Worm (Caenorhabditis elegans) whole organism, L4 larva: ENCODE results near the gene col-91.
A peak's percentile ranks its signal among the peaks of the same experiment; 100 is the strongest.

Experiments
- F26F4.8 ChIP-seq: fragments of 200-800 bp; sonication (Bioruptor generic); conservative IDR thresholded peaks from 2 replicates; pipeline ENCODE4 v1.3.6; 2022; ENCODE audit warnings: missing genetic modification characterization, missing compliant biosample characterization
- F44E2.7 ChIP-seq: fragments of 200-800 bp; sonication (Bioruptor generic); IDR thresholded peaks from 2 replicates; pipeline ENCODE4 v2.1.2; 2022; ENCODE audit warnings: missing genetic modification characterization, missing compliant biosample characterization
- R02D3.7 ChIP-seq: fragments of 150-350 bp; sonication (generic microtip); optimal IDR thresholded peaks from 3 replicates; lab custom pipeline; 2014; ENCODE audit warnings: missing biosample characterization, missing genetic modification characterization
- T26A8.4 ChIP-seq: fragments of 200-800 bp; sonication (Bioruptor generic); IDR thresholded peaks from 2 replicates; pipeline ENCODE4 v1.3.6; 2022; ENCODE audit warnings: missing genetic modification characterization, missing compliant biosample characterization
- ZK337.2 ChIP-seq: fragments of 200-800 bp; sonication (Bioruptor generic); IDR thresholded peaks from 2 replicates; pipeline ENCODE4 v1.3.6; 2022; ENCODE audit warnings: missing genetic modification reagents, missing genetic modification characterization, missing compliant biosample characterization
- ZK546.5 ChIP-seq, 2 experiments: sonication (generic microtip); optimal IDR thresholded peaks; 2 replicates each; lab custom pipeline; 2017; ENCODE audit warnings: missing biosample characterization in 2 of 2, missing genetic modification characterization in 2 of 2
- aly-2 ChIP-seq: sonication (generic microtip); optimal IDR thresholded peaks from 2 replicates; lab custom pipeline; 2018; ENCODE audit warnings: missing biosample characterization, missing genetic modification characterization
- ama-1 ChIP-seq: fragments of 150-350 bp; optimal IDR thresholded peaks from 2 replicates; lab custom pipeline; 2014; ENCODE audit warnings: inconsistent platforms, mixed read lengths
- ceh-20 ChIP-seq: fragments of 200-800 bp; sonication (Bioruptor generic); IDR thresholded peaks from 2 replicates; pipeline ENCODE4 v1.3.6; 2022; ENCODE audit warnings: missing genetic modification reagents, missing genetic modification characterization, missing compliant biosample characterization
- ceh-28 ChIP-seq: fragments of 150-350 bp; optimal IDR thresholded peaks from 2 replicates; lab custom pipeline; 2014; ENCODE audit warnings: missing biosample characterization, missing genetic modification reagents, missing genetic modification characterization
- ceh-62 ChIP-seq: sonication (generic microtip); optimal IDR thresholded peaks from 2 replicates; lab custom pipeline; 2017; ENCODE audit warnings: missing biosample characterization, missing genetic modification characterization
- ces-1 ChIP-seq: fragments of 150-350 bp; sonication (generic microtip); optimal IDR thresholded peaks from 4 replicates; lab custom pipeline; 2014; ENCODE audit warnings: missing biosample characterization, missing genetic modification reagents, missing genetic modification characterization
- cey-2 ChIP-seq: sonication (generic microtip); optimal IDR thresholded peaks from 3 replicates; lab custom pipeline; 2017; ENCODE audit warnings: missing genetic modification characterization, mild to moderate bottlenecking, missing compliant biosample characterization, antibody characterized with exemption, borderline replicate concordance; ENCODE audit not compliant: insufficient read depth
- ctbp-1 ChIP-seq: fragments of 200-800 bp; sonication (Bioruptor generic); IDR thresholded peaks from 2 replicates; pipeline ENCODE4 v1.3.6; 2022; ENCODE audit warnings: missing genetic modification reagents, missing genetic modification characterization, missing compliant biosample characterization
- daf-8 ChIP-seq: fragments of 200-800 bp; sonication (Bioruptor generic); IDR thresholded peaks from 2 replicates; pipeline ENCODE4 v1.3.6; 2022; ENCODE audit warnings: missing genetic modification characterization, missing compliant biosample characterization
- dmd-6 ChIP-seq: fragments of 200-800 bp; sonication (Bioruptor generic); IDR thresholded peaks from 2 replicates; pipeline ENCODE4 v1.3.6; 2022; ENCODE audit warnings: missing genetic modification reagents, missing genetic modification characterization, missing compliant biosample characterization
- dmd-8 ChIP-seq: fragments of 200-800 bp; sonication (Bioruptor generic); IDR thresholded peaks from 2 replicates; pipeline ENCODE4 v1.3.6; 2022; ENCODE audit warnings: missing genetic modification characterization, missing compliant biosample characterization
- dmd-9 ChIP-seq: fragments of 200-800 bp; sonication (Bioruptor generic); IDR thresholded peaks from 2 replicates; pipeline ENCODE4 v1.3.6; 2022; ENCODE audit warnings: missing genetic modification reagents, missing genetic modification characterization, missing compliant biosample characterization
- dve-1 ChIP-seq: sonication (generic microtip); optimal IDR thresholded peaks from 2 replicates; lab custom pipeline; 2017; ENCODE audit warnings: antibody characterized with exemption, mild to moderate bottlenecking, missing genetic modification characterization, missing compliant biosample characterization; ENCODE audit not compliant: insufficient read depth
- egl-27 ChIP-seq: sonication (generic microtip); optimal IDR thresholded peaks from 3 replicates; lab custom pipeline; 2017; ENCODE audit warnings: missing biosample characterization, missing genetic modification reagents, missing genetic modification characterization
- egl-43 ChIP-seq: fragments of 200-800 bp; sonication (Bioruptor generic); IDR thresholded peaks from 2 replicates; pipeline ENCODE4 v1.3.6; 2022; ENCODE audit warnings: missing genetic modification reagents, missing genetic modification characterization, missing compliant biosample characterization
- fkh-10 ChIP-seq: fragments of 150-350 bp; optimal IDR thresholded peaks from 2 replicates; lab custom pipeline; 2014; ENCODE audit warnings: missing biosample characterization, missing genetic modification reagents, missing genetic modification characterization
- fos-1 ChIP-seq: fragments of 150-350 bp; optimal IDR thresholded peaks from 2 replicates; lab custom pipeline; 2014; ENCODE audit warnings: missing biosample characterization, missing genetic modification characterization
- gei-8 ChIP-seq: fragments of 200-800 bp; sonication (Bioruptor generic); optimal IDR thresholded peaks from 2 replicates; lab custom pipeline; 2018; ENCODE audit warnings: mild to moderate bottlenecking, missing genetic modification characterization, missing compliant biosample characterization
- jun-1 ChIP-seq: fragments of 150-350 bp; optimal IDR thresholded peaks from 2 replicates; lab custom pipeline; 2014; ENCODE audit warnings: missing biosample characterization, missing genetic modification reagents, missing genetic modification characterization
- lim-7 ChIP-seq: fragments of 200-800 bp; sonication (Bioruptor generic); IDR thresholded peaks from 2 replicates; pipeline ENCODE4 v1.3.6; 2022; ENCODE audit warnings: missing genetic modification characterization, missing compliant biosample characterization
- lin-1 ChIP-seq: fragments of 200-800 bp; sonication (Bioruptor generic); IDR thresholded peaks from 2 replicates; pipeline ENCODE4 v1.3.6; 2022; ENCODE audit warnings: missing genetic modification reagents, missing genetic modification characterization, missing compliant biosample characterization
- lin-13 ChIP-seq: fragments of 150-350 bp; optimal IDR thresholded peaks from 2 replicates; lab custom pipeline; 2014; ENCODE audit warnings: missing biosample characterization, missing genetic modification reagents, missing genetic modification characterization
- lin-38 ChIP-seq: fragments of 200-800 bp; sonication (Bioruptor generic); IDR thresholded peaks from 2 replicates; pipeline ENCODE4 v1.3.6; 2022; ENCODE audit warnings: missing genetic modification reagents, missing genetic modification characterization, missing compliant biosample characterization
- madf-5 ChIP-seq, 2 experiments: fragments of 200-800 bp; sonication (Bioruptor generic); IDR thresholded peaks; 2 replicates each; pipeline ENCODE4 v1.3.6; 2022; ENCODE audit warnings: missing compliant biosample characterization in 2 of 2, missing genetic modification characterization in 2 of 2
- madf-9 ChIP-seq: fragments of 200-800 bp; sonication (Bioruptor generic); conservative IDR thresholded peaks from 2 replicates; pipeline ENCODE4 v1.3.6; 2022; ENCODE audit warnings: missing genetic modification reagents, missing genetic modification characterization, missing compliant biosample characterization
- mdl-1 ChIP-seq, 2 experiments: fragments of 150-350 bp in 1 of 2; sonication (generic microtip) in 1 of 2; optimal IDR thresholded peaks; 2 replicates each; lab custom pipeline; 2014 to 2017; ENCODE audit warnings: missing biosample characterization in 2 of 2, missing genetic modification characterization in 2 of 2
- mdt-29 ChIP-seq: fragments of 200-800 bp; sonication (Bioruptor generic); IDR thresholded peaks from 2 replicates; pipeline ENCODE4 v1.3.6; 2022; ENCODE audit warnings: missing genetic modification reagents, missing genetic modification characterization, missing compliant biosample characterization
- mep-1 ChIP-seq: fragments of 150-350 bp; sonication (generic microtip); optimal IDR thresholded peaks from 3 replicates; lab custom pipeline; 2014; ENCODE audit warnings: missing biosample characterization, missing genetic modification characterization
- mxl-2 ChIP-seq: fragments of 200-800 bp; sonication (Bioruptor generic); conservative IDR thresholded peaks from 2 replicates; pipeline ENCODE4 v1.3.6; 2022; ENCODE audit warnings: missing genetic modification reagents, missing genetic modification characterization, missing compliant biosample characterization
- nhr-10 ChIP-seq: fragments of 150-350 bp; optimal IDR thresholded peaks from 2 replicates; lab custom pipeline; 2014; ENCODE audit warnings: missing biosample characterization, missing genetic modification characterization
- nhr-237 ChIP-seq: sonication (generic microtip); optimal IDR thresholded peaks from 2 replicates; lab custom pipeline; 2017; ENCODE audit warnings: missing biosample characterization, missing genetic modification characterization
- nhr-42 ChIP-seq: fragments of 200-800 bp; sonication (Bioruptor generic); IDR thresholded peaks from 2 replicates; pipeline ENCODE4 v1.3.6; 2022; ENCODE audit warnings: missing genetic modification characterization, missing compliant biosample characterization
- nhr-76 ChIP-seq: fragments of 150-350 bp; optimal IDR thresholded peaks from 2 replicates; lab custom pipeline; 2014; ENCODE audit warnings: missing biosample characterization, missing genetic modification characterization
- nhr-77 ChIP-seq: fragments of 150-350 bp; optimal IDR thresholded peaks from 2 replicates; lab custom pipeline; 2014; ENCODE audit warnings: missing biosample characterization, missing genetic modification characterization
- pha-4 ChIP-seq, 2 experiments: fragments of 150-350 bp in 1 of 2; fragments of 200-800 bp in 1 of 2; sonication (Bioruptor generic) in 1 of 2; IDR thresholded peaks in 1 of 2; optimal IDR thresholded peaks in 1 of 2; 2 replicates each; pipeline versions ENCODE4 v1.3.6 to Lab custom; 2014 to 2022; ENCODE audit warnings: missing genetic modification characterization in 2 of 2, missing genetic modification reagents in 2 of 2, missing biosample characterization in 1 of 2, missing compliant biosample characterization in 1 of 2
- pqm-1 ChIP-seq: sonication (generic microtip); optimal IDR thresholded peaks from 2 replicates; lab custom pipeline; 2017; ENCODE audit warnings: missing biosample characterization, missing genetic modification characterization
- sdz-12 ChIP-seq: fragments of 200-800 bp; sonication (Bioruptor generic); optimal IDR thresholded peaks from 2 replicates; lab custom pipeline; 2018; ENCODE audit warnings: mild to moderate bottlenecking, missing genetic modification characterization, missing compliant biosample characterization
- snpc-1.2 ChIP-seq: fragments of 200-800 bp; sonication (Bioruptor generic); IDR thresholded peaks from 2 replicates; pipeline ENCODE4 v1.3.6; 2022; ENCODE audit warnings: missing genetic modification reagents, missing genetic modification characterization, missing compliant biosample characterization
- spr-1 ChIP-seq: sonication (generic microtip); optimal IDR thresholded peaks from 2 replicates; lab custom pipeline; 2016; ENCODE audit warnings: mild to moderate bottlenecking, missing genetic modification characterization, missing compliant biosample characterization
- unc-62 ChIP-seq, 3 experiments: fragments of 150-350 bp in 1 of 3; sonication (generic microtip); optimal IDR thresholded peaks in 2 of 3; peaks in 1 of 3; 1 replicate in 1 of 3; 2 replicates in 2 of 3; lab custom pipeline; 2014 to 2017; ENCODE audit warnings: missing biosample characterization in 3 of 3, missing genetic modification characterization in 3 of 3, missing genetic modification reagents in 3 of 3, missing genotype in 1 of 3
- vab-7 ChIP-seq: fragments of 200-800 bp; sonication (Bioruptor generic); IDR thresholded peaks from 2 replicates; pipeline ENCODE4 v1.3.6; 2022; ENCODE audit warnings: missing genetic modification reagents, missing genetic modification characterization, missing compliant biosample characterization
- ztf-7 ChIP-seq: fragments of 150-350 bp; optimal IDR thresholded peaks from 2 replicates; lab custom pipeline; 2014; ENCODE audit warnings: missing biosample characterization, missing genetic modification characterization

col-91 gene

ce11 chrIII:8228916-8229315, 34.5 kb downstream of the col-91 start:
- TF ChIP-seq lim-7 (GFP tag; lab: Robert Waterston, UW): no peak
- peak in 1 of 2 experiments; percentile 79 for TF ChIP-seq unc-62 (GFP tag; optimal IDR thresholded peaks at IDR 0.05 in 1 of 2; lab: Kevin White, UChicago)
- no peak for TF ChIP-seq unc-62 (tag; optimal IDR thresholded peaks at IDR 0.05; lab: Kevin White, UChicago)
- 0 out of 2 replicates have a peak, but pooled peaks have one; percentile 50 for TF ChIP-seq nhr-42 (GFP tag; lab: Robert Waterston, UW)
- TF ChIP-seq, all 104 proteins: peak for 2

- TF ChIP-seq gei-8 (GFP tag; lab: Kevin White, UChicago): peak; percentile 5
- TF ChIP-seq nhr-10: no peak
- peak; percentile 78 for TF ChIP-seq ctbp-1 (GFP tag; lab: Robert Waterston, UW)
- TF ChIP-seq nhr-76 (tag; lab: Kevin White, UChicago): no peak
- TF ChIP-seq nhr-77 (tag; lab: Kevin White, UChicago): peak; percentile 83
- TF ChIP-seq F26F4.8 (GFP tag; lab: Robert Waterston, UW): no peak
- peak; percentile 23 for TF ChIP-seq jun-1 (tag; lab: Kevin White, UChicago)
- peak; percentile 60; the same call in 1 of the 2 replicates for TF ChIP-seq T26A8.4 (GFP tag; lab: Robert Waterston, UW)
- TF ChIP-seq ZK337.2 (GFP tag; lab: Robert Waterston, UW): no peak
- no peak for TF ChIP-seq nhr-237 (tag; lab: Kevin White, UChicago)
- no peak for TF ChIP-seq cey-2
- no peak for TF ChIP-seq madf-5 (GFP tag; IDR thresholded peaks at IDR 0.05; lab: Robert Waterston, UW)
- no peak for TF ChIP-seq dmd-9
- TF ChIP-seq mdl-1 (tag; optimal IDR thresholded peaks at IDR 0.05; lab: Kevin White, UChicago): peak; percentile 67 to 97
- TF ChIP-seq egl-43 (GFP tag; lab: Robert Waterston, UW): peak; percentile 79
- TF ChIP-seq lin-1: 0 out of 2 replicates have a peak, but pooled peaks have one; percentile 35
- no peak for TF ChIP-seq ama-1 (lab: Kevin White, UChicago)
- TF ChIP-seq egl-27 (tag; lab: Kevin White, UChicago): no peak
- TF ChIP-seq dmd-6: peak; percentile 86
- TF ChIP-seq dve-1 (tag; lab: Kevin White, UChicago): peak; percentile 73
- TF ChIP-seq daf-8 (GFP tag; lab: Robert Waterston, UW): no peak
- TF ChIP-seq pha-4 (GFP tag; IDR thresholded peaks at IDR 0.05; lab: Robert Waterston, UW): no peak; the same call in 1 of the 2 replicates
- no peak for TF ChIP-seq pha-4 (tag; optimal IDR thresholded peaks at IDR 0.05; lab: Kevin White, UChicago)
- TF ChIP-seq F44E2.7 (GFP tag; lab: Robert Waterston, UW): no peak
- peak; percentile 45; the same call in 1 of the 2 replicates for TF ChIP-seq mdt-29
- peak; percentile 90 for TF ChIP-seq mep-1 (tag; lab: Kevin White, UChicago)
- no peak for TF ChIP-seq ces-1 (GFP tag; lab: Kevin White, UChicago)
- peak; percentile 37 for TF ChIP-seq lin-13 (GFP tag; lab: Kevin White, UChicago)
- TF ChIP-seq ceh-62 (tag; lab: Kevin White, UChicago): no peak
- peak; percentile 59 for TF ChIP-seq lin-38
- TF ChIP-seq snpc-1.2 (GFP tag; lab: Robert Waterston, UW): no peak
- TF ChIP-seq vab-7 (GFP tag; lab: Robert Waterston, UW): peak; percentile 62
- TF ChIP-seq mxl-2 (GFP tag; lab: Robert Waterston, UW): no peak
- TF ChIP-seq ztf-7 (tag; lab: Kevin White, UChicago): peak; percentile 30
- peak; percentile 28 for TF ChIP-seq fkh-10 (GFP tag; lab: Kevin White, UChicago)
- TF ChIP-seq nhr-42 (GFP tag; lab: Robert Waterston, UW): peak; percentile 41; the same call in 1 of the 2 replicates
- TF ChIP-seq ceh-20: peak; percentile 80
- TF ChIP-seq lim-7 (GFP tag; lab: Robert Waterston, UW): no peak
- TF ChIP-seq R02D3.7 (tag; lab: Kevin White, UChicago): no peak
- no peak for TF ChIP-seq fos-1 (tag; lab: Kevin White, UChicago)
- TF ChIP-seq madf-9: peak; percentile 57; the same call in 1 of the 2 replicates
- TF ChIP-seq pqm-1 (tag; lab: Kevin White, UChicago): peak; percentile 15
- peak; percentile 28 for TF ChIP-seq aly-2 (tag; lab: Kevin White, UChicago)
- TF ChIP-seq ZK546.5 (tag; optimal IDR thresholded peaks at IDR 0.05; lab: Kevin White, UChicago): peak in 1 of 2 experiments; percentile 39
- TF ChIP-seq sdz-12 (GFP tag; lab: Kevin White, UChicago): no peak
- peak; percentile 36 for TF ChIP-seq spr-1 (tag; lab: Kevin White, UChicago)
- no peak for TF ChIP-seq ceh-28
- TF ChIP-seq dmd-8 (GFP tag; lab: Robert Waterston, UW): no peak
Measured at ce11 chrIII:8227511-8227910, 36.0 kb downstream of the col-91 start, which contains the start of gene fbxl-1. Gene fbxl-1 (plus strand): TSS chrIII:8227830.
